Fruit fly (Drosophila melanogaster) whole organism, embryonic: ENCODE results near the gene CG3184.

ENCODE experiments used
- B-H1 ChIP-seq: fragments of 200-800 bp; sonication (Bioruptor generic); IDR thresholded peaks from 3 replicates; pipeline ENCODE4 v1.3.6; 2022; ENCODE audit warnings: missing biosample characterization, missing genetic modification characterization
- Blimp-1 ChIP-seq: fragments of 200-800 bp; sonication (Bioruptor generic); optimal IDR thresholded peaks from 3 replicates; lab custom pipeline; 2018; ENCODE audit warnings: missing biosample characterization, missing genetic modification characterization, mild to moderate bottlenecking, moderate library complexity, missing genetic modification reagents
- CG1024 ChIP-seq: fragments of 200-800 bp; sonication (Bioruptor generic); IDR thresholded peaks from 2 replicates; pipeline ENCODE4 v1.3.6; 2022; ENCODE audit warnings: missing biosample characterization, missing genetic modification characterization
- CG10462 ChIP-seq: fragments of 200-800 bp; sonication (Bioruptor generic); optimal IDR thresholded peaks from 2 replicates; lab custom pipeline; 2016; ENCODE audit warnings: missing biosample characterization, missing genetic modification characterization
- CG10543 ChIP-seq: fragments of 200-800 bp; sonication (Bioruptor generic); optimal IDR thresholded peaks from 3 replicates; lab custom pipeline; 2017; ENCODE audit warnings: missing biosample characterization, mild to moderate bottlenecking, missing genetic modification characterization, moderate library complexity
- CG11093 ChIP-seq: fragments of 200-800 bp; sonication (Bioruptor generic); IDR thresholded peaks from 3 replicates; pipeline ENCODE4 v1.3.6; 2022; ENCODE audit warnings: missing biosample characterization, missing genetic modification characterization
- CG11696 ChIP-seq: fragments of 200-800 bp; sonication (Bioruptor generic); IDR thresholded peaks from 2 replicates; pipeline ENCODE4 v1.3.6; 2022; ENCODE audit warnings: missing biosample characterization, missing genetic modification characterization
- CG15601 ChIP-seq: fragments of 200-800 bp; sonication (Bioruptor generic); optimal IDR thresholded peaks from 3 replicates; lab custom pipeline; 2019; ENCODE audit warnings: missing biosample characterization, mild to moderate bottlenecking, missing genetic modification characterization, moderate library complexity
- CG2120 ChIP-seq: fragments of 200-800 bp; sonication (Bioruptor generic); optimal IDR thresholded peaks from 3 replicates; lab custom pipeline; 2016; ENCODE audit warnings: missing biosample characterization, missing genetic modification characterization
- CG2712 ChIP-seq: fragments of 200-800 bp; optimal IDR thresholded peaks from 3 replicates; lab custom pipeline; 2019; ENCODE audit warnings: missing biosample characterization, mild to moderate bottlenecking, missing genetic modification characterization, moderate library complexity
- CG33557 ChIP-seq: fragments of 200-800 bp; sonication (Bioruptor generic); optimal IDR thresholded peaks from 2 replicates; lab custom pipeline; 2019; ENCODE audit warnings: missing biosample characterization, mild to moderate bottlenecking, missing genetic modification characterization, moderate library complexity
- CG34422 ChIP-seq: fragments of 200-800 bp; sonication (Bioruptor generic); IDR thresholded peaks from 3 replicates; pipeline ENCODE4 v1.3.6; 2022; ENCODE audit warnings: missing biosample characterization, missing genetic modification characterization
- CG4282 ChIP-seq: fragments of 200-800 bp; sonication (Bioruptor generic); optimal IDR thresholded peaks from 2 replicates; lab custom pipeline; 2016; ENCODE audit warnings: missing biosample characterization, missing genetic modification characterization
- CG4404 ChIP-seq: fragments of 200-800 bp; sonication (Bioruptor generic); IDR thresholded peaks from 2 replicates; pipeline ENCODE4 v1.3.6; 2022; ENCODE audit warnings: missing biosample characterization, missing genetic modification characterization
- CG5180 ChIP-seq: fragments of 200-800 bp; sonication (Bioruptor generic); optimal IDR thresholded peaks from 3 replicates; lab custom pipeline; 2017; ENCODE audit warnings: missing biosample characterization, missing genetic modification characterization, mild to moderate bottlenecking, moderate library complexity, missing genetic modification reagents
- CG7745 ChIP-seq: fragments of 200-800 bp; sonication (Bioruptor generic); optimal IDR thresholded peaks from 2 replicates; lab custom pipeline; 2018; ENCODE audit warnings: missing biosample characterization, mild to moderate bottlenecking, missing genetic modification characterization, moderate library complexity
- CG8944 ChIP-seq: fragments of 200-800 bp; sonication (Bioruptor generic); optimal IDR thresholded peaks from 3 replicates; lab custom pipeline; 2016; ENCODE audit warnings: missing biosample characterization, missing genetic modification characterization
- CHES-1-like ChIP-seq: fragments of 200-800 bp; sonication (Bioruptor generic); optimal IDR thresholded peaks from 2 replicates; lab custom pipeline; 2016; ENCODE audit warnings: missing biosample characterization, missing genetic modification characterization
- Dip2 ChIP-seq: fragments of 200-800 bp; sonication (Bioruptor generic); IDR thresholded peaks from 2 replicates; pipeline ENCODE4 v1.3.6; 2022; ENCODE audit warnings: missing biosample characterization, missing genetic modification characterization
- Fer1 ChIP-seq: fragments of 200-800 bp; sonication (Bioruptor generic); optimal IDR thresholded peaks from 2 replicates; lab custom pipeline; 2017; ENCODE audit warnings: missing biosample characterization, mild to moderate bottlenecking, missing genetic modification characterization
- Fer2 ChIP-seq: fragments of 200-800 bp; sonication (Bioruptor generic); optimal IDR thresholded peaks from 2 replicates; lab custom pipeline; 2018; ENCODE audit warnings: missing biosample characterization, mild to moderate bottlenecking, missing genetic modification characterization, moderate library complexity
- Hr78 ChIP-seq, 2 experiments: fragments of 200-800 bp in 1 of 2; fragments of >200 bp in 1 of 2; sonication (Bioruptor generic) in 1 of 2; optimal IDR thresholded peaks; 2 replicates each; lab custom pipeline; 2017 to 2019; ENCODE audit warnings: missing biosample characterization in 2 of 2, missing genetic modification characterization in 2 of 2, mild to moderate bottlenecking in 1 of 2, moderate library complexity in 1 of 2
- MESR4 ChIP-seq: fragments of 200-800 bp; sonication (Bioruptor generic); optimal IDR thresholded peaks from 2 replicates; lab custom pipeline; 2018; ENCODE audit warnings: missing biosample characterization, mild to moderate bottlenecking, missing genetic modification characterization, moderate library complexity
- Med ChIP-seq: fragments of 200-800 bp; sonication (Bioruptor generic); peaks from one replicate; lab custom pipeline; 2016; ENCODE audit warnings: missing biosample characterization, missing genetic modification characterization, mild to moderate bottlenecking, inconsistent platforms, moderate library complexity
- PHDP ChIP-seq: fragments of 200-800 bp; sonication (Bioruptor generic); optimal IDR thresholded peaks from 3 replicates; lab custom pipeline; 2018; ENCODE audit warnings: missing biosample characterization, mild to moderate bottlenecking, missing genetic modification characterization, moderate library complexity
- Taf1 ChIP-seq: fragments of 200-800 bp; sonication (Bioruptor generic); IDR thresholded peaks from 2 replicates; pipeline ENCODE4 v1.3.6; 2022; ENCODE audit warnings: missing biosample characterization, missing genetic modification characterization
- Xrp1 ChIP-seq: fragments of 200-800 bp; sonication (Bioruptor generic); IDR thresholded peaks from 2 replicates; pipeline ENCODE4 v1.3.6; 2022; ENCODE audit warnings: missing biosample characterization, missing genetic modification characterization
- amos ChIP-seq: fragments of 200-800 bp; sonication (Bioruptor generic); IDR thresholded peaks from 2 replicates; pipeline ENCODE4 v1.3.6; 2022; ENCODE audit warnings: missing biosample characterization, missing genetic modification characterization; ENCODE audit not compliant: partially characterized antibody
- btn ChIP-seq: fragments of 200-800 bp; sonication (Bioruptor generic); optimal IDR thresholded peaks from 2 replicates; lab custom pipeline; 2016; ENCODE audit warnings: missing biosample characterization, missing genetic modification characterization
- en ChIP-seq: fragments of 200-800 bp; sonication (Bioruptor generic); optimal IDR thresholded peaks from 2 replicates; lab custom pipeline; 2016; ENCODE audit warnings: missing biosample characterization, missing genetic modification characterization
- esg ChIP-seq: fragments of 200-800 bp; sonication (Bioruptor generic); conservative IDR thresholded peaks from 2 replicates; pipeline ENCODE4 v1.3.6; 2022; ENCODE audit warnings: missing biosample characterization, missing genetic modification characterization
- exex ChIP-seq: fragments of 200-800 bp; sonication (Bioruptor generic); optimal IDR thresholded peaks from 4 replicates; lab custom pipeline; 2018; ENCODE audit warnings: missing biosample characterization, mild to moderate bottlenecking, missing genetic modification characterization, moderate library complexity
- fd102C ChIP-seq: fragments of 200-800 bp; sonication (Bioruptor generic); optimal IDR thresholded peaks from 2 replicates; lab custom pipeline; 2018; ENCODE audit warnings: missing biosample characterization, mild to moderate bottlenecking, missing genetic modification characterization, moderate library complexity
- gem ChIP-seq: fragments of 200-800 bp; sonication (Bioruptor generic); optimal IDR thresholded peaks from 2 replicates; lab custom pipeline; 2019; ENCODE audit warnings: missing biosample characterization, mild to moderate bottlenecking, missing genetic modification characterization, moderate library complexity
- inv ChIP-seq: fragments of 200-800 bp; sonication (Bioruptor generic); IDR thresholded peaks from 2 replicates; pipeline ENCODE4 v1.3.6; 2022; ENCODE audit warnings: missing biosample characterization, missing genetic modification characterization; ENCODE audit not compliant: partially characterized antibody
- kah ChIP-seq: fragments of 200-800 bp; sonication (Bioruptor generic); optimal IDR thresholded peaks from 2 replicates; lab custom pipeline; 2018; ENCODE audit warnings: missing biosample characterization, mild to moderate bottlenecking, missing genetic modification characterization
- kni ChIP-seq: fragments of 200-800 bp; sonication (Bioruptor generic); optimal IDR thresholded peaks from 3 replicates; lab custom pipeline; 2017; ENCODE audit warnings: mild to moderate bottlenecking, missing biosample characterization, missing genetic modification reagents, missing genetic modification characterization
- lab ChIP-seq: fragments of 200-800 bp; sonication (Bioruptor generic); optimal IDR thresholded peaks from 3 replicates; lab custom pipeline; 2017; ENCODE audit warnings: missing biosample characterization, missing genetic modification characterization, mild to moderate bottlenecking, moderate library complexity, missing genetic modification reagents
- lbe ChIP-seq: fragments of 200-800 bp; sonication (Bioruptor generic); optimal IDR thresholded peaks from 2 replicates; lab custom pipeline; 2016; ENCODE audit warnings: missing biosample characterization, mild to moderate bottlenecking, missing genetic modification characterization
- nmo ChIP-seq: fragments of 200-800 bp; sonication (Bioruptor generic); optimal IDR thresholded peaks from 2 replicates; lab custom pipeline; 2018; ENCODE audit warnings: missing biosample characterization, mild to moderate bottlenecking, missing genetic modification characterization, moderate library complexity
- sens ChIP-seq: fragments of 200-800 bp; sonication (Bioruptor generic); peaks from one replicate; lab custom pipeline; 2016; ENCODE audit warnings: missing biosample characterization, missing genetic modification characterization
- seq ChIP-seq: fragments of 200-800 bp; sonication (Bioruptor generic); IDR thresholded peaks from 2 replicates; pipeline ENCODE4 v1.3.6; 2022; ENCODE audit warnings: missing biosample characterization, missing genetic modification characterization
- slou ChIP-seq: fragments of 200-800 bp; sonication (Bioruptor generic); optimal IDR thresholded peaks from 3 replicates; lab custom pipeline; 2016; ENCODE audit warnings: missing biosample characterization, missing genetic modification characterization
- twi ChIP-seq: fragments of 200-800 bp; optimal IDR thresholded peaks from 2 replicates; lab custom pipeline; 2019; ENCODE audit warnings: missing biosample characterization, mild to moderate bottlenecking, missing genetic modification characterization, moderate library complexity
- wor ChIP-seq: fragments of 200-800 bp; sonication (Bioruptor generic); IDR thresholded peaks from 2 replicates; pipeline ENCODE4 v1.3.6; 2022; ENCODE audit warnings: missing biosample characterization, missing genetic modification characterization

The CG3184 gene

DNA sequence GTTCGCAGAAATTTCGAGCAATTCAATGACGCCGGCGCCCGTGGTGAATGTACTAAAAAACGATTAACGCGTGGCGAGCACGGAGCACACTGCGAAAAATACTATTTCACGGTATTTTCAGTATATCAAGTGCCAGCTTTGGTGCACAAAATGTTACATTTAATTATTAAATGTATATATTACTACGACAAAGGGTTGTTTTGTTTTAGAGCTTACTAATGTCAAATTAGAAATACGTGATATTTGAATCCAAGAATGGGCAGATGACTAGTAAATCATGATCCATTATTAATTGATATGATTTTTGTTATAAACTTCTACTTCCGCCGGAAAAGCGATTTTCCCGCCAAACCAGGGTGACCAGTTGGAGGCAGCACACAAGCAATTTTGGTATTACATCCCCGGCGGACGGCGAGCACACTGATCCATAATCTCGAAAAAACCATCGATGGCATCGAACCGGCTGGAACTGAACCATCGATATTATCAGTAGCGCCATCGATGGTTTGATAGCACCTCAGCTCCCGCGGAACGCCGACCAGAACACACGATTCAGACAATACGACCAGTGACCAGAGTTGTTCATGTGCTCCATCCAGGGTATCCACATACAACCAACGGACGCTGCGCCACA, 34.3 kb downstream of the CG3184 start, which contains the start of the genes CG3226 and Cdc7 (continued):
- peak; percentile 71 for TF ChIP-seq CG15601

DNA sequence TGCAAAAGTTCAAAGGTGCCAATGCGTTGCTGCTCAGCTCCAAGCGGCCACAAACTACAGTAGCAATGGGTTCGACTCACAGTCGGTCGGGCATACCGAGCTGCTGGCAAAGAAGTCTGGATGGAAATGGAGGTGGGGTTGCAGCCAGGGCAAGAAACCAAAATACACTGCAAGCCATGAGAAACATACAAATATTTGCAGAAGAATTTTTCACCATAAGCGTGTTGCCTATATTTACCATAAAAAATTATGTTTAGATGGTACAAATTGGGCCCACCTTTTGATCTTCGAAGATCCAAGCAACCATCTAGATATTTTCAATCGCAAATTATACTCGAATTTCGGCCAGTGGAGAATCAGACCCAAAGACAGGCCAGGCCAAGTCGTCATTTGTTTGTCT, 41.7 kb downstream of the CG3184 start:
- no peak for TF ChIP-seq en (GFP tag; lab: Kevin White, UChicago)
- TF ChIP-seq Med, result peak; percentile 22
- no peak for TF ChIP-seq lab (GFP tag; lab: Kevin White, UChicago)
- TF ChIP-seq CHES-1-like, result no peak
- TF ChIP-seq sens (GFP tag; lab: Kevin White, UChicago), result peak; percentile 53
- no peak for TF ChIP-seq seq (GFP tag; lab: Robert Waterston, UW)
- TF ChIP-seq CG2120 (GFP tag; lab: Kevin White, UChicago), result no peak
- no peak for TF ChIP-seq twi (tag; lab: Kevin White, UChicago)

DNA sequence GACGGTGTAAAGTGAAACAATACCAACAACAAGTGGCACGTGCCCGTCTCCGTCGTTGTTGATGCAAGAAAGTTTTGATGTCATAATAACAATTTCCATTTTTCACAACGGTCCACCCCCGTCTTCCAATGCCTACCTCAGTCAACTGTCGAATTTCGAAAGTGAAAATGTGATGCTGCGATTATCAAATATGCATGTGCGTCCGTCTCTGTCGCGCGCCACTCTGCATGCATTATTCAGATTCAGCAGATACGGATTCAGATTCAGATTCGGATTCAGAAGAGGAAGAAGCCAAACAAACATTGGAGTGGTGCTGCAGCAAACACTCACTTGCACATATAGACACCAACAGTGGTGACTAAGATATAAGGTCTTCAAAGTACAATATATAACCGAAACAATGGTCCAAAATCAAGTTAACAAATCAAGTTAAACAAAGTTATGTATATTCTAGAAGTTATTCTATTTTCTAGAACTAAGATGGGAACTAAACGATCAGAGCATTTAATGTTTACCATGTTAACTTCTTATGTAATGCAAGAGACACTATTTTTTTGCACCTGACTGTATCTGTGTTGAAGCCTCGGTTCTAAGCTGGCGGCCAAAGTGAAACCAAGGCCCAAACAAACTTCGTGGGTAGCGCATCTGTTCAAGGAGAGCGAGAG, 45.8 kb downstream of the CG3184 start:
- TF ChIP-seq Med, result peak; percentile 59
- no peak for TF ChIP-seq kah (GFP tag; lab: Kevin White, UChicago)
- TF ChIP-seq inv (GFP tag; lab: Robert Waterston, UW), result no peak
- peak; percentile 28 for TF ChIP-seq CG33557 (GFP tag; lab: Kevin White, UChicago)
- TF ChIP-seq CG10462, result no peak
- TF ChIP-seq Fer1 (GFP tag; lab: Kevin White, UChicago), result no peak
- no peak for TF ChIP-seq slou (GFP tag; lab: Kevin White, UChicago)
- TF ChIP-seq nmo (GFP tag; lab: Kevin White, UChicago), result peak; percentile 24
- TF ChIP-seq CG10543 (GFP tag; lab: Kevin White, UChicago), result no peak
- peak; percentile 20; the same call in 1 of the 3 replicates for TF ChIP-seq B-H1 (GFP tag; lab: Robert Waterston, UW)
- TF ChIP-seq CG11696, result peak; percentile 86
- TF ChIP-seq CG4404, result no peak
- TF ChIP-seq amos (GFP tag; lab: Robert Waterston, UW), result no peak
- no peak for TF ChIP-seq CG5180
- no peak for TF ChIP-seq CG1024 (GFP tag; lab: Robert Waterston, UW)
- TF ChIP-seq Blimp-1 (GFP tag; lab: Kevin White, UChicago), result peak; percentile 82
- no peak for TF ChIP-seq CG8944 (GFP tag; lab: Kevin White, UChicago)
- peak; percentile 61 for TF ChIP-seq CG2712 (tag; lab: Kevin White, UChicago)
- TF ChIP-seq MESR4 (GFP tag; lab: Kevin White, UChicago), result no peak
- TF ChIP-seq CG4282 (GFP tag; lab: Kevin White, UChicago), result no peak
- no peak for TF ChIP-seq wor (GFP tag; lab: Robert Waterston, UW)
- no peak for TF ChIP-seq CG7745 (tag; lab: Kevin White, UChicago)
- TF ChIP-seq exex (tag; lab: Kevin White, UChicago), result no peak
- peak; percentile 1 for TF ChIP-seq btn (GFP tag; lab: Kevin White, UChicago)
- TF ChIP-seq PHDP (tag; lab: Kevin White, UChicago), result peak; percentile 2
- TF ChIP-seq esg, result 0 out of 2 replicates have a peak, but pooled peaks have one; percentile 7
- no peak for TF ChIP-seq fd102C (GFP tag; lab: Kevin White, UChicago)
- TF ChIP-seq Taf1 (GFP tag; lab: Robert Waterston, UW), result no peak
- TF ChIP-seq kni (GFP tag; lab: Kevin White, UChicago), result no peak
- no peak for TF ChIP-seq CG34422 (GFP tag; lab: Robert Waterston, UW)
- TF ChIP-seq Dip2 (GFP tag; lab: Robert Waterston, UW), result no peak
- no peak for TF ChIP-seq Hr78 (GFP tag; optimal IDR thresholded peaks at IDR 0.05; lab: Kevin White, UChicago)
- TF ChIP-seq lbe (GFP tag; lab: Kevin White, UChicago), result no peak
- TF ChIP-seq CG11093, result 0 out of 3 replicates have a peak, but pooled peaks have one; percentile 32
- no peak for TF ChIP-seq Fer2 (tag; lab: Kevin White, UChicago)
- TF ChIP-seq Xrp1 (GFP tag; lab: Robert Waterston, UW), result peak; percentile 68
- peak; percentile 63 for TF ChIP-seq gem (tag; lab: Kevin White, UChicago)
